Fruit fly (Drosophila melanogaster) whole organism, embryonic: ENCODE measurements around the gene Acp63F.

ENCODE experiments used
- ATbp ChIP-seq: fragments of 200-800 bp; sonication (Bioruptor generic); optimal IDR thresholded peaks from 2 replicates; lab custom pipeline; 2017; ENCODE audit warnings: missing biosample characterization, mild to moderate bottlenecking, missing genetic modification characterization, missing genetic modification reagents
- BEAF-32 ChIP-seq: fragments of 200-800 bp; sonication (Bioruptor generic); optimal IDR thresholded peaks from 3 replicates; lab custom pipeline; 2017; ENCODE audit warnings: missing biosample characterization, missing genetic modification characterization, mild to moderate bottlenecking, moderate library complexity, missing genetic modification reagents
- Blimp-1 ChIP-seq: fragments of 200-800 bp; sonication (Bioruptor generic); optimal IDR thresholded peaks from 3 replicates; lab custom pipeline; 2018; ENCODE audit warnings: missing biosample characterization, missing genetic modification characterization, mild to moderate bottlenecking, moderate library complexity, missing genetic modification reagents
- CG11695 ChIP-seq: fragments of 200-800 bp; sonication (Bioruptor generic); IDR thresholded peaks from 3 replicates; pipeline ENCODE4 v1.3.6; 2022; ENCODE audit warnings: missing biosample characterization, missing genetic modification characterization
- CG13287 ChIP-seq: fragments of 200-800 bp; sonication (Bioruptor generic); IDR thresholded peaks from 2 replicates; pipeline ENCODE4 v1.3.6; 2022; ENCODE audit warnings: missing biosample characterization, missing genetic modification characterization; ENCODE audit not compliant: partially characterized antibody
- CG13296 ChIP-seq: fragments of 200-800 bp; sonication (Bioruptor generic); optimal IDR thresholded peaks from 3 replicates; lab custom pipeline; 2018; ENCODE audit warnings: missing biosample characterization, mild to moderate bottlenecking, missing genetic modification characterization
- CG13624 ChIP-seq: fragments of 200-800 bp; sonication (Bioruptor generic); optimal IDR thresholded peaks from 2 replicates; lab custom pipeline; 2016; ENCODE audit warnings: missing biosample characterization, missing genetic modification characterization
- CG15073 ChIP-seq: fragments of 200-800 bp; sonication (Bioruptor generic); optimal IDR thresholded peaks from 2 replicates; lab custom pipeline; 2016; ENCODE audit warnings: missing biosample characterization, missing genetic modification characterization
- CG15479 ChIP-seq: fragments of 200-800 bp; sonication (Bioruptor generic); optimal IDR thresholded peaks from 3 replicates; lab custom pipeline; 2019; ENCODE audit warnings: missing biosample characterization, mild to moderate bottlenecking, missing genetic modification characterization, moderate library complexity
- CG16813 ChIP-seq: fragments of 200-800 bp; sonication (Bioruptor generic); IDR thresholded peaks from 3 replicates; pipeline ENCODE4 v1.3.6; 2022; ENCODE audit warnings: missing biosample characterization, missing genetic modification characterization; ENCODE audit not compliant: partially characterized antibody
- CG17186 ChIP-seq: fragments of 200-800 bp; sonication (Bioruptor generic); optimal IDR thresholded peaks from 3 replicates; lab custom pipeline; 2017; ENCODE audit warnings: missing biosample characterization, missing genetic modification reagents, missing genetic modification characterization
- CG17568 ChIP-seq: fragments of 200-800 bp; sonication (Bioruptor generic); optimal IDR thresholded peaks from 2 replicates; lab custom pipeline; 2018; ENCODE audit warnings: missing biosample characterization, mild to moderate bottlenecking, missing genetic modification characterization, moderate library complexity
- CG2116 ChIP-seq: fragments of 200-800 bp; sonication (Bioruptor generic); optimal IDR thresholded peaks from 3 replicates; lab custom pipeline; 2018; ENCODE audit warnings: missing biosample characterization, mild to moderate bottlenecking, missing genetic modification characterization
- CG3163 ChIP-seq: fragments of 200-800 bp; sonication (Bioruptor generic); optimal IDR thresholded peaks from 3 replicates; lab custom pipeline; 2016; ENCODE audit warnings: missing biosample characterization, missing genetic modification characterization
- CG32532 ChIP-seq: fragments of 200-800 bp; sonication (Bioruptor generic); IDR thresholded peaks from 2 replicates; pipeline ENCODE4 v1.3.6; 2022; ENCODE audit warnings: missing biosample characterization, missing genetic modification characterization
- CG34376 ChIP-seq: fragments of 200-800 bp; sonication (Bioruptor generic); optimal IDR thresholded peaks from 2 replicates; lab custom pipeline; 2018; ENCODE audit warnings: missing biosample characterization, mild to moderate bottlenecking, missing genetic modification characterization
- CG34422 ChIP-seq: fragments of 200-800 bp; sonication (Bioruptor generic); IDR thresholded peaks from 3 replicates; pipeline ENCODE4 v1.3.6; 2022; ENCODE audit warnings: missing biosample characterization, missing genetic modification characterization
- CG4424 ChIP-seq: fragments of 200-800 bp; sonication (Bioruptor generic); optimal IDR thresholded peaks from 3 replicates; lab custom pipeline; 2016; ENCODE audit warnings: missing biosample characterization, missing genetic modification characterization
- CG8089 ChIP-seq: fragments of 200-800 bp; sonication (Bioruptor generic); optimal IDR thresholded peaks from 3 replicates; lab custom pipeline; 2016; ENCODE audit warnings: missing biosample characterization, missing genetic modification characterization
- CG8388 ChIP-seq: fragments of 200-800 bp; sonication (Bioruptor generic); optimal IDR thresholded peaks from 2 replicates; lab custom pipeline; 2019; ENCODE audit warnings: missing biosample characterization, mild to moderate bottlenecking, missing genetic modification characterization, moderate library complexity
- CrebB ChIP-seq: fragments of 200-800 bp; sonication (Bioruptor generic); optimal IDR thresholded peaks from 3 replicates; lab custom pipeline; 2018; ENCODE audit warnings: missing biosample characterization, mild to moderate bottlenecking, missing genetic modification characterization
- Dfd ChIP-seq, 2 experiments: fragments of >200 bp; optimal IDR thresholded peaks; 2 replicates each; lab custom pipeline; 2017; ENCODE audit warnings: missing biosample characterization in 2 of 2, missing genetic modification characterization in 2 of 2
- Gsc ChIP-seq: fragments of 200-800 bp; sonication (Bioruptor generic); IDR thresholded peaks from 2 replicates; pipeline ENCODE4 v1.3.6; 2022; ENCODE audit warnings: missing biosample characterization, missing genetic modification characterization
- HHEX ChIP-seq: fragments of 200-800 bp; sonication (Bioruptor generic); optimal IDR thresholded peaks from 3 replicates; lab custom pipeline; 2017; ENCODE audit warnings: missing biosample characterization, mild to moderate bottlenecking, missing genetic modification characterization, missing genetic modification reagents
- HLH3B ChIP-seq: fragments of 200-800 bp; sonication (Bioruptor generic); IDR thresholded peaks from 2 replicates; pipeline ENCODE4 v1.3.6; 2022; ENCODE audit warnings: missing biosample characterization, missing genetic modification characterization
- MBD-R2 ChIP-seq: fragments of 200-800 bp; sonication (Bioruptor generic); IDR thresholded peaks from 2 replicates; pipeline ENCODE4 v1.3.6; 2022; ENCODE audit warnings: missing biosample characterization, missing genetic modification characterization
- Mrtf ChIP-seq: fragments of 200-800 bp; sonication (Bioruptor generic); IDR thresholded peaks from 3 replicates; pipeline ENCODE4 v1.3.6; 2022; ENCODE audit warnings: missing biosample characterization, missing genetic modification characterization
- Nf-YA ChIP-seq: fragments of 200-800 bp; sonication (Bioruptor generic); IDR thresholded peaks from 2 replicates; pipeline ENCODE4 v1.3.6; 2022; ENCODE audit warnings: missing biosample characterization, missing genetic modification characterization
- Rfx ChIP-seq: fragments of 200-800 bp; sonication (Bioruptor generic); IDR thresholded peaks from 2 replicates; pipeline ENCODE4 v1.3.6; 2022; ENCODE audit warnings: missing biosample characterization, missing genetic modification characterization
- Trl ChIP-seq, 3 experiments: fragments of >200 bp in 2 of 3; fragments of 200-800 bp in 1 of 3; sonication (Bioruptor generic) in 1 of 3; optimal IDR thresholded peaks; 2 replicates in 1 of 3; 3 replicates in 2 of 3; lab custom pipeline; 2016 to 2017; ENCODE audit warnings: missing biosample characterization in 1 of 3, missing genetic modification characterization in 1 of 3
- aop ChIP-seq: fragments of 200-800 bp; sonication (Bioruptor generic); IDR thresholded peaks from 2 replicates; pipeline ENCODE4 v1.3.6; 2022; ENCODE audit warnings: missing biosample characterization, missing genetic modification characterization
- chinmo ChIP-seq: fragments of 200-800 bp; sonication (Bioruptor generic); IDR thresholded peaks from 4 replicates; pipeline ENCODE4 v1.3.6; 2022; ENCODE audit warnings: missing biosample characterization, missing genetic modification characterization; ENCODE audit not compliant: partially characterized antibody
- chn ChIP-seq: fragments of 200-800 bp; sonication (Bioruptor generic); optimal IDR thresholded peaks from 2 replicates; lab custom pipeline; 2016; ENCODE audit warnings: missing biosample characterization, missing genetic modification characterization
- croc ChIP-seq: fragments of 200-800 bp; sonication (Bioruptor generic); conservative IDR thresholded peaks from 3 replicates; pipeline ENCODE4 v1.3.6; 2022; ENCODE audit warnings: missing biosample characterization, missing genetic modification characterization
- disco-r ChIP-seq: fragments of 200-800 bp; sonication (Bioruptor generic); optimal IDR thresholded peaks from 2 replicates; lab custom pipeline; 2016; ENCODE audit warnings: missing biosample characterization, missing genetic modification characterization
- dmrt11E ChIP-seq: fragments of 200-800 bp; sonication (Bioruptor generic); optimal IDR thresholded peaks from 3 replicates; lab custom pipeline; 2018; ENCODE audit warnings: missing biosample characterization, mild to moderate bottlenecking, missing genetic modification characterization, moderate library complexity
- en ChIP-seq: fragments of 200-800 bp; sonication (Bioruptor generic); optimal IDR thresholded peaks from 2 replicates; lab custom pipeline; 2016; ENCODE audit warnings: missing biosample characterization, missing genetic modification characterization
- fd96Cb ChIP-seq: fragments of 200-800 bp; sonication (Bioruptor generic); optimal IDR thresholded peaks from 2 replicates; lab custom pipeline; 2018; ENCODE audit warnings: missing biosample characterization, mild to moderate bottlenecking, missing genetic modification characterization, moderate library complexity
- gcm ChIP-seq: fragments of 200-800 bp; sonication (Bioruptor generic); optimal IDR thresholded peaks from 2 replicates; lab custom pipeline; 2019; ENCODE audit warnings: missing biosample characterization, mild to moderate bottlenecking, missing genetic modification characterization, moderate library complexity
- hb ChIP-seq: fragments of 200-800 bp; sonication (Bioruptor generic); IDR thresholded peaks from 3 replicates; pipeline ENCODE4 v1.3.6; 2022; ENCODE audit warnings: missing biosample characterization, missing genetic modification characterization; ENCODE audit not compliant: partially characterized antibody
- lmd ChIP-seq: fragments of 200-800 bp; sonication (Bioruptor generic); IDR thresholded peaks from 2 replicates; pipeline ENCODE4 v1.3.6; 2022; ENCODE audit warnings: missing biosample characterization, missing genetic modification characterization
- maf-S ChIP-seq: fragments of 200-800 bp; sonication (Bioruptor generic); optimal IDR thresholded peaks from 2 replicates; lab custom pipeline; 2016; ENCODE audit warnings: missing biosample characterization, missing genetic modification characterization
- org-1 ChIP-seq: fragments of 200-800 bp; sonication (Bioruptor generic); optimal IDR thresholded peaks from 2 replicates; lab custom pipeline; 2017; ENCODE audit warnings: missing biosample characterization, missing genetic modification characterization
- prd ChIP-seq, 3 experiments: fragments of >200 bp in 2 of 3; fragments of 200-800 bp in 1 of 3; sonication (Bioruptor generic) in 1 of 3; optimal IDR thresholded peaks in 2 of 3; IDR thresholded peaks in 1 of 3; 2 replicates in 2 of 3; 3 replicates in 1 of 3; pipeline versions ENCODE4 v1.3.6 to Lab custom; 2017 to 2022; ENCODE audit warnings: missing biosample characterization in 1 of 3, missing genetic modification characterization in 1 of 3
- ranshi ChIP-seq: fragments of 200-800 bp; sonication (Bioruptor generic); IDR thresholded peaks from 2 replicates; pipeline ENCODE4 v1.3.6; 2022; ENCODE audit warnings: missing biosample characterization, missing genetic modification characterization
- sim ChIP-seq: fragments of 200-800 bp; sonication (Bioruptor generic); IDR thresholded peaks from 2 replicates; pipeline ENCODE4 v1.3.6; 2022; ENCODE audit warnings: missing biosample characterization, missing genetic modification characterization
- slp2 ChIP-seq: fragments of 200-800 bp; sonication (Bioruptor generic); optimal IDR thresholded peaks from 2 replicates; lab custom pipeline; 2016; ENCODE audit warnings: missing biosample characterization, missing genetic modification characterization
- so ChIP-seq: fragments of 200-800 bp; sonication (Bioruptor generic); IDR thresholded peaks from 3 replicates; pipeline ENCODE4 v1.3.6; 2022; ENCODE audit warnings: missing biosample characterization, missing genetic modification characterization
- usp ChIP-seq: fragments of >200 bp; optimal IDR thresholded peaks from 2 replicates; lab custom pipeline; 2017; ENCODE audit warnings: missing biosample characterization, missing genetic modification characterization
- wek ChIP-seq: fragments of 200-800 bp; sonication (Bioruptor generic); optimal IDR thresholded peaks from 3 replicates; lab custom pipeline; 2018; ENCODE audit warnings: missing biosample characterization, mild to moderate bottlenecking, missing genetic modification characterization, moderate library complexity

Gene Acp63F

DNA sequence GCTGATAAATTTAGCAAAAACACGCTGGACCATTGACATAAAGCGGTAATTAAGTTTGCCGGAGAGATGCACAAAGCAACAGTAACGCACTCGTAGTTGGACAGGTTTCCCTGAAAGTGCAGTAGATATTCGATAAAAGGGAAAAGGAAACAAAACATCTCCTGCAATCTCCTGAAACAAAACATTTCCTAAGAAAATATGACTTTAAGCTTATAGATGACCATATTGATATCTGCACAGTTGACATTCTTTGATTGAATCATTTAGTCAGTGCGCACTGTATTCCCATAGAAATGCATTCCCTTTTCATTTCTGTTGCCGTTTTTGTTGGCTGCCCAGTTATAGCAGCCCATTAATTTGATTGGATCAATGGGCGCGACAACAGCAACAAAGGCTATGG, 36.7 kb upstream of the Acp63F start (continued):
- TF ChIP-seq CG17568 (GFP tag; lab: Kevin White, UChicago) (peak; percentile 6), croc (GFP tag; lab: Robert Waterston, UW) (peak; percentile 58), maf-S (GFP tag; lab: Kevin White, UChicago) (peak; percentile 6), disco-r (GFP tag; lab: Kevin White, UChicago) (no peak), prd (optimal IDR thresholded peaks at IDR 0.05; lab: Kevin White, UChicago) (no peak), prd (GFP tag; IDR thresholded peaks at IDR 0.05; lab: Robert Waterston, UW) (peak; percentile 76; the same call in 2 of the 3 replicates), HLH3B (peak; percentile 60), CG34376 (GFP tag; lab: Kevin White, UChicago) (no peak), CG15479 (GFP tag; lab: Kevin White, UChicago) (no peak), Gsc (GFP tag; lab: Robert Waterston, UW) (peak; percentile 42; the same call in 1 of the 2 replicates), Nf-YA (GFP tag; lab: Robert Waterston, UW) (no peak), ranshi (GFP tag; lab: Robert Waterston, UW) (peak; percentile 30; the same call in 1 of the 2 replicates), CG17186 (no peak), CG11695 (GFP tag; lab: Robert Waterston, UW) (no peak), CG32532 (no peak), wek (GFP tag; lab: Kevin White, UChicago) (no peak), CG3163 (GFP tag; lab: Kevin White, UChicago) (no peak), Blimp-1 (peak; percentile 56), en (GFP tag; lab: Kevin White, UChicago) (no peak), BEAF-32 (GFP tag; lab: Kevin White, UChicago) (no peak), gcm (GFP tag; lab: Kevin White, UChicago) (peak; percentile 34), CG15073 (GFP tag; lab: Kevin White, UChicago) (no peak), Mrtf (GFP tag; lab: Robert Waterston, UW) (no peak; the same call in 2 of the 3 replicates), hb (GFP tag; lab: Robert Waterston, UW) (no peak), lmd (GFP tag; lab: Robert Waterston, UW) (peak; percentile 66), CG13287 (GFP tag; lab: Robert Waterston, UW) (no peak), MBD-R2 (GFP tag; lab: Robert Waterston, UW) (no peak), CG13624 (GFP tag; lab: Kevin White, UChicago) (no peak), CG4424 (GFP tag; lab: Kevin White, UChicago) (no peak), aop (GFP tag; lab: Robert Waterston, UW) (no peak), CG34422 (peak; percentile 13; the same call in 2 of the 3 replicates), CG16813 (GFP tag; lab: Robert Waterston, UW) (no peak), so (GFP tag; lab: Robert Waterston, UW) (no peak; the same call in 2 of the 3 replicates), chn (GFP tag; lab: Kevin White, UChicago) (peak; percentile 48), sim (0 out of 2 replicates have a peak, but pooled peaks have one; percentile 33), org-1 (GFP tag; lab: Kevin White, UChicago) (peak; percentile 36), Dfd (GFP tag; optimal IDR thresholded peaks at IDR 0.05; lab: Kevin White, UChicago) (no peak), ATbp (peak; percentile 74), chinmo (GFP tag; lab: Robert Waterston, UW) (no peak), CrebB (tag; lab: Kevin White, UChicago) (no peak), dmrt11E (tag; lab: Kevin White, UChicago) (peak; percentile 69), Trl (optimal IDR thresholded peaks at IDR 0.05; lab: Kevin White, UChicago) (no peak), Trl (GFP tag; optimal IDR thresholded peaks at IDR 0.05; lab: Kevin White, UChicago) (peak; percentile 1), HHEX (no peak), CG13296 (GFP tag; lab: Kevin White, UChicago) (no peak), CG8089 (GFP tag; lab: Kevin White, UChicago) (peak; percentile 60), CG8388 (GFP tag; lab: Kevin White, UChicago) (peak; percentile 61), slp2 (GFP tag; lab: Kevin White, UChicago) (peak; percentile 38), Rfx (GFP tag; lab: Robert Waterston, UW) (no peak), CG2116 (GFP tag; lab: Kevin White, UChicago) (no peak), fd96Cb (tag; lab: Kevin White, UChicago) (peak; percentile 41), usp (GFP tag; lab: Kevin White, UChicago) (no peak)
